Worm (Caenorhabditis elegans) whole organism, late embryonic: Measurements from ENCODE around the gene taf-7.1.

Source experiments
- ahr-1 ChIP-seq: sonication (generic microtip); optimal IDR thresholded peaks from 2 replicates; lab custom pipeline; 2016; ENCODE audit warnings: missing genetic modification characterization, missing compliant biosample characterization
- pat-9 ChIP-seq: fragments of 200-800 bp; sonication (Bioruptor generic); optimal IDR thresholded peaks from 2 replicates; lab custom pipeline; 2018; ENCODE audit warnings: mild to moderate bottlenecking, missing genetic modification characterization, moderate library complexity, missing compliant biosample characterization

DNA sequence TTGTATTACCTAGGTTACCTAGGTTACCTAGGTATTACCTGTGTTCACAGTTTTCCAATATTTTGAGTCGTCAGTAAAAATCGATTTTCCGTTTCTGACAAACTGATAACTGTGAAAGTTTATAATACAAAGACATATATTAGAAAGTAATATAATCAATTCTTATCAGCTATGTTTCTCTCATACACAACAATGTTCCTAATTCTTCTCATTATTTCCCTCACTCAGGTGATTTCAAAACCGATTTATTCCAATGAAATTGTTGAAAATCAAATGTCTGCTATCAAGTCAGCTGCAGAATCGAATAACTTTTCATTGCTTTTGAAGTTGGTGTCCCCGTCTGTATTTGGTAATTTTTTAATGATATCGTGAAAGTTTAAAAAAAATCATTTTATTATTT is 33.2 kb downstream of the taf-7.1 start, which contains the start of gene C34E11.4:
- no peak for TF ChIP-seq ahr-1 (tag; lab: Kevin White, UChicago)
- TF ChIP-seq pat-9 = no peak
